Fruit fly (Drosophila melanogaster) Kc167 (cell line): ENCODE measurements around the gene CG11741.

Source experiments
- Myc ChIP-seq: fragments of >200 bp; optimal IDR thresholded peaks from 2 replicates; lab custom pipeline; 2017; ENCODE audit warnings: missing external identifiers
- Sin3A ChIP-seq: fragments of >200 bp; optimal IDR thresholded peaks from 2 replicates; lab custom pipeline; 2018; ENCODE audit warnings: missing external identifiers
- h ChIP-seq: fragments of >200 bp; optimal IDR thresholded peaks from 3 replicates; lab custom pipeline; 2018; ENCODE audit warnings: missing external identifiers
- insv ChIP-seq: fragments of >200 bp; optimal IDR thresholded peaks from 3 replicates; lab custom pipeline; 2018; ENCODE audit warnings: missing external identifiers
- psq ChIP-seq: fragments of >200 bp; optimal IDR thresholded peaks from 2 replicates; lab custom pipeline; 2017; ENCODE audit warnings: missing external identifiers
- ttk ChIP-seq: sonication (Bioruptor generic); optimal IDR thresholded peaks from 2 replicates; lab custom pipeline; 2017; ENCODE audit warnings: missing external identifiers

CG11741 gene

DNA sequence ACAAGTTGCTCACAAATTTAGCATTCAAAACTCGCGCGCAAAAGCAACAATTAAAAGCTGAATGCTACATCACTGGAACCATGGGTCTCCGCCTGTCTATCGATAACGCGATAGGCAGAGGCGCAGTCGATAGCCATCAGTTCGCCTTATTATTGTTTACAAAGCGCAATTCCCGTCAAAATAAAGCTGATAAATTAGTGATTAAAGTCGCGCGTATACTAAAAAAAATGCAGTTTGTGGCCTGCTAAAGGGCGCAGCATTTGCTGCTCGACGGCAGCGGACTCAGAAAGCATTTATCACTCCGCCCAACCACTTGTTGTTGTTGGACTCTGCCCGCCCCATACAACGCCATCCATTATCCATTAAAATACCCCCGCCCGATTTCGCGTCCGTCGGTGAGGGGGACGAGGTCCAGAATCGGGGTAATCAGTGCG lies 10.9 kb downstream of the CG11741 start, which contains the start of gene CG11737:
TSS of gene CG11737 (plus strand) at position 117 of the 434 bp plus-strand sequence.
- no peak for TF ChIP-seq Myc (lab: Kevin White, UChicago)
- no peak for TF ChIP-seq ttk (lab: Kevin White, UChicago)
- no peak for TF ChIP-seq psq (lab: Kevin White, UChicago)
- TF ChIP-seq h (lab: Kevin White, UChicago) = no peak
- no peak for TF ChIP-seq Sin3A
- no peak for TF ChIP-seq insv (lab: Kevin White, UChicago)

DNA sequence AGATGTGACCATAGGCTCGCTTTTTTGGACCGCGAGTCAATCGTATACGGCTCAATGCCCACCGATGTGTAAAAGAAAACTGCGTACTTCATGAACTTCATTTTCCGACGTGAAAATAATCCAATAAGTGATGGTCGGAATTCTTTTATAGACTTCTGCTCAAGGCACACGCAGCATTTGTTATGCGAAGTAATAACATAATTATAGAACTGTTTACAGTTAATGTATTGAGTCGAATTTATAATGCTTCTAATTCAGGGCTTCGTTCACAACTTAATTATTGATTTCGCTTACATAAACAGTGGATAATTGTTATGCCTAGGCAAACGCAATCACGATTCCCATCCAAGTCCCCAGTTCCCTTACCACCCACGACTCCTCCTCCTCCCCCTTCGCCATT lies 15.8 kb downstream of the CG11741 start, which contains the start of gene Or85c:
TSS of gene Or85c (minus strand) at position 101 of the 400 bp plus-strand sequence.
- TF ChIP-seq ttk (lab: Kevin White, UChicago) (no peak), insv (lab: Kevin White, UChicago) (no peak), Sin3A (no peak), h (lab: Kevin White, UChicago) (no peak), psq (lab: Kevin White, UChicago) (no peak), Myc (lab: Kevin White, UChicago) (no peak)

DNA sequence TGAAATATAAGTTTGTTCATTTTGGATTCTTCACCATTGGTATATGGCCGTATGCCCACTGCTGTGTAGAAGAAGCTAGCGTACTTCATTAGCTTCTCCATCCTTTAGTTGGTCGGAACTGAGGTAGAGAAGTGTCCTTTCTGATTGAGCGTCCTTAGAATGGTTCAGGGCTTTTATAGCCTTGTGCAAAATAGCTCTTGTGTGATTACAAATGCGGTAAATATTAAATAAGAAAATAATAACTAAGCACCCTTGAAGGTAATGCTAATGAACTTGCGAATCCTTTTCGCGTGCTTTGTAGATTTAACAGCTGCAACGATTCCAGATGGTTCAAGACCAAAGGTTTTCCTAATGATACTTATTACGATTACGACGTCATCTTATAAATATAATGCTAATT lies 17.4 kb downstream of the CG11741 start, which contains the start of gene Or85b:
TSS of gene Or85b (minus strand) at position 101 of the 400 bp plus-strand sequence.
- no peak for TF ChIP-seq psq (lab: Kevin White, UChicago)
- TF ChIP-seq h (lab: Kevin White, UChicago) = no peak
- TF ChIP-seq insv (lab: Kevin White, UChicago) = no peak
- TF ChIP-seq Myc (lab: Kevin White, UChicago) = no peak
- TF ChIP-seq Sin3A = no peak
- no peak for TF ChIP-seq ttk (lab: Kevin White, UChicago)

DNA sequence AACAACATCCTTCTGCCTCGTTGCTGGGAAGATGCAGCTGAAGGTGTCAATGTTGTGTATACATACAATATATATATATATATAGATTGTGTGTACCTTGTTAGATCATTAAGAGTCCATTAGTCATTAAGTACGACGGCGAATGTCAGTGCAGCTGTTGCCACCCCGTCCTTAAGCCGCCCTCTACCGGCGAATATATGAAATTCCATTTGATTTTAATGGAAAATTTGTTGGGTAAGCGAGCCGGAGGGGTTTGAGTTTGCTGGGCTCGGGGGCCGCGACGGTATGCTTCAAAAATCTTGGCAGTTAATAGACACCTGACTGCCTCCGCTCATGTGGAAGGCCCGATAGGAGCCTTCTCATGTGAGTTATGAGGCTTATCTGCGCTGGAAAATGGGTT lies 44.1 kb downstream of the CG11741 start:
- TF ChIP-seq Myc (lab: Kevin White, UChicago) (no peak), ttk (lab: Kevin White, UChicago) (no peak), psq (lab: Kevin White, UChicago) (no peak), insv (lab: Kevin White, UChicago) (no peak), h (lab: Kevin White, UChicago) (no peak), Sin3A (no peak)

DNA sequence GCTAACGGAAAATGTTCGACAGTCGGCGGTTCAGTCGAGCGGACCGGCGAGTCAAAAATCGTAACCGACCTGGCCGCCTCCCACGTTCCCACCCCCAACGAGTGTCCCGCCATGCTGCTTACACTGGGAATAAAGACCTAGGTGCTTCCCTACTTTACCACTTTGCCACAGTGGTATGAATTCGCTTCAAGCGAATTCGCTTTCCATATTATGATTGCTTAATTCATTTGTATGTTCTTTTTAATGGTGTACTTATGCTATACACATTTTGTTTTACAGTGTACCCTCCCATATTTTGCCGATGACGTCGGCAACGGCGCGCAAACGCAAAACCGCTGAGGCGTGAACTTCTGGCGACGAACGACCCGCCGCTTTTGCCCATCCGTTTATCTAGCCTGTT lies 45.8 kb downstream of the CG11741 start:
- TF ChIP-seq ttk (lab: Kevin White, UChicago) (no peak), h (lab: Kevin White, UChicago) (no peak), insv (lab: Kevin White, UChicago) (no peak), psq (lab: Kevin White, UChicago) (no peak), Myc (lab: Kevin White, UChicago) (no peak)
